Worm (Caenorhabditis elegans): ENCODE measurements around the gene F14D7.1.

Gene F14D7.1

ce11 chrV:14293667-14294194 lies 4.5 kb upstream of the F14D7.1 start, which contains the start of gene F14D7.2:
Gene F14D7.2, minus strand, starts transcription at chrV:14293717.
- no peak for TF ChIP-seq spr-3 (GFP tag; optimal IDR thresholded peaks at IDR 0.05)
- TF ChIP-seq aha-1 (tag) = peak; percentile 4

- TF ChIP-seq lir-3 (tag; optimal IDR thresholded peaks at IDR 0.05) (no peak), tag-97 (GFP tag; IDR thresholded peaks at IDR 0.05) (no peak), lin-39 (tag; optimal IDR thresholded peaks at IDR 0.05) (no peak), snpc-4 (tag; optimal IDR thresholded peaks at IDR 0.05) (no peak), hlh-30 (tag; optimal IDR thresholded peaks at IDR 0.05; ENCODE audit: insufficient read depth) (no peak), ama-1 (optimal IDR thresholded peaks at IDR 0.05) (no peak), F26F4.8 (GFP tag; conservative IDR thresholded peaks at IDR 0.05) (no peak), ztf-11 (tag; optimal IDR thresholded peaks at IDR 0.05) (no peak), F37D6.2 (tag; optimal IDR thresholded peaks at IDR 0.05) (no peak), F49E8.2 (tag; optimal IDR thresholded peaks at IDR 0.05; ENCODE audit: borderline replicate concordance) (no peak), lim-7 (GFP tag; IDR thresholded peaks at IDR 0.05) (no peak), aha-1 (tag) (no peak)
These were observed 1.4 kb upstream of the F14D7.1 start, which contains the start of gene F14D7.18 for ce11 chrV:14290636-14291035. Gene F14D7.18, minus strand, starts transcription at chrV:14290736.

ce11 chrV:14285803-14286202 lies 3.5 kb downstream of the F14D7.1 start, which contains the start of gene F40G12.11:
Gene F40G12.11, plus strand, starts transcription at chrV:14286171.
- TF ChIP-seq daf-8 (GFP tag; IDR thresholded peaks at IDR 0.05) (no peak), lir-3 (tag; optimal IDR thresholded peaks at IDR 0.05) (no peak), madf-5 (GFP tag; IDR thresholded peaks at IDR 0.05) (no peak), nhr-48 (tag; optimal IDR thresholded peaks at IDR 0.05) (no peak), gei-8 (GFP tag; optimal IDR thresholded peaks at IDR 0.05) (no peak), jun-1 (tag; optimal IDR thresholded peaks at IDR 0.05) (no peak)

- TF ChIP-seq ceh-62 (tag; optimal IDR thresholded peaks at IDR 0.05) (no peak), madf-5 (GFP tag; IDR thresholded peaks at IDR 0.05) (no peak), lin-38 (GFP tag; IDR thresholded peaks at IDR 0.05) (no peak), zip-2 (tag; optimal IDR thresholded peaks at IDR 0.05) (no peak), nhr-41 (GFP tag; IDR thresholded peaks at IDR 0.05) (no peak)
These were observed 6.0 kb downstream of the F14D7.1 start, which contains the start of gene F40G12.10 for ce11 chrV:14283241-14283640. Gene F40G12.10, plus strand, starts transcription at chrV:14283541.

ce11 chrV:14282222-14282709 lies 7.0 kb downstream of the F14D7.1 start, which contains the start of the genes srt-74 and F40G12.9:
Gene srt-74, minus strand, starts transcription at chrV:14282322.
Gene F40G12.9, plus strand, starts transcription at chrV:14282659.
- TF ChIP-seq duxl-1 (tag; optimal IDR thresholded peaks at IDR 0.05; ENCODE audit: poor library complexity) (no peak), hlh-11 (tag; optimal IDR thresholded peaks at IDR 0.05) (no peak), F44E2.7 (GFP tag; IDR thresholded peaks at IDR 0.05) (no peak), sdz-12 (GFP tag; optimal IDR thresholded peaks at IDR 0.05) (no peak)

- TF ChIP-seq nhr-28 (tag; optimal IDR thresholded peaks at IDR 0.05) (no peak), lin-1 (GFP tag; IDR thresholded peaks at IDR 0.05) (no peak), zip-11 (GFP tag; IDR thresholded peaks at IDR 0.05) (no peak), daf-19 (GFP tag; conservative IDR thresholded peaks at IDR 0.05) (no peak), saeg-2 (GFP tag; IDR thresholded peaks at IDR 0.05) (no peak), ceh-82 (tag; optimal IDR thresholded peaks at IDR 0.05) (no peak), F26F4.8 (GFP tag; conservative IDR thresholded peaks at IDR 0.05) (no peak), lsy-2 (tag; optimal IDR thresholded peaks at IDR 0.05) (no peak), ceh-44 (GFP tag; IDR thresholded peaks at IDR 0.05) (no peak)
These were observed 9.5 kb downstream of the F14D7.1 start, which contains the start of gene srt-33 for ce11 chrV:14279777-14280176. Gene srt-33, minus strand, starts transcription at chrV:14279877.

All from whole organism, L4 larva.